Worm (Caenorhabditis elegans): ENCODE measurements around the gene zfp-1.

The zfp-1 gene

ce11 chrIII:8748620-8749019 lies 42.7 kb upstream of the zfp-1 start:
- TF ChIP-seq elt-2 (tag; optimal IDR thresholded peaks at IDR 0.05) (peak; percentile 85), pqm-1 (tag; optimal IDR thresholded peaks at IDR 0.05) (peak; percentile 68), lin-13 (GFP tag; optimal IDR thresholded peaks at IDR 0.05) (no peak), lsy-2 (tag; optimal IDR thresholded peaks at IDR 0.05) (no peak), lin-14 (GFP tag; optimal IDR thresholded peaks at IDR 0.05) (peak; percentile 18), mdl-1 (tag; optimal IDR thresholded peaks at IDR 0.05) (no peak), jun-1 (tag; optimal IDR thresholded peaks at IDR 0.05) (peak; percentile 28), unc-62 (GFP tag; optimal IDR thresholded peaks at IDR 0.05) (no peak), Y116A8C.19 (tag; optimal IDR thresholded peaks at IDR 0.05; ENCODE audit: borderline replicate concordance) (no peak), aly-2 (tag; optimal IDR thresholded peaks at IDR 0.05) (no peak)

- TF ChIP-seq nhr-47 (tag; optimal IDR thresholded peaks at IDR 0.05) (peak; percentile 45), irx-1 (tag; optimal IDR thresholded peaks at IDR 0.05) (peak; percentile 10), unc-130 (tag; optimal IDR thresholded peaks at IDR 0.05) (peak; percentile 45), fos-1 (tag; optimal IDR thresholded peaks at IDR 0.05) (no peak), fkh-10 (GFP tag; optimal IDR thresholded peaks at IDR 0.05) (no peak), lin-35 (GFP tag; optimal IDR thresholded peaks at IDR 0.05) (peak; percentile 27 to 78), snu-23 (GFP tag; optimal IDR thresholded peaks at IDR 0.05) (peak; percentile 67), C16A3.4 (tag; optimal IDR thresholded peaks at IDR 0.05) (peak; percentile 41), hlh-17 (GFP tag; optimal IDR thresholded peaks at IDR 0.05; ENCODE audit: borderline replicate concordance) (no peak), unc-98 (GFP tag; IDR thresholded peaks at IDR 0.05) (no peak), nhr-90 (tag; optimal IDR thresholded peaks at IDR 0.05; ENCODE audit: poor library complexity) (peak; percentile 76), ceh-8 (GFP tag; optimal IDR thresholded peaks at IDR 0.05) (no peak), nhr-11 (tag; optimal IDR thresholded peaks at IDR 0.05) (no peak), ceh-88 (GFP tag; IDR thresholded peaks at IDR 0.05) (no peak), snpc-4 (tag; optimal IDR thresholded peaks at IDR 0.05) (no peak), lsy-2 (tag; optimal IDR thresholded peaks at IDR 0.05) (peak; percentile 18 to 73), dsc-1 (tag; optimal IDR thresholded peaks at IDR 0.05) (no peak), nhr-71 (tag; optimal IDR thresholded peaks at IDR 0.05) (peak; percentile 77), ztf-11 (tag; optimal IDR thresholded peaks at IDR 0.05) (peak in 1 of 2 experiments; percentile 22), pax-3 (tag; optimal IDR thresholded peaks at IDR 0.05) (no peak), C34B4.2 (tag; optimal IDR thresholded peaks at IDR 0.05) (no peak), unc-62 (GFP tag; optimal IDR thresholded peaks at IDR 0.05) (no peak), elt-3 (tag; optimal IDR thresholded peaks at IDR 0.05) (peak in 2 of 6 experiments; percentile 9 to 48), pqm-1 (tag; optimal IDR thresholded peaks at IDR 0.05) (no peak), vab-15 (tag; optimal IDR thresholded peaks at IDR 0.05) (no peak), rnt-1 (tag; optimal IDR thresholded peaks at IDR 0.05) (peak; percentile 12), pag-3 (tag; optimal IDR thresholded peaks at IDR 0.05; ENCODE audit: borderline replicate concordance, insufficient read depth) (no peak), nhr-237 (tag; optimal IDR thresholded peaks at IDR 0.05) (no peak), mab-9 (GFP tag; IDR thresholded peaks at IDR 0.05) (no peak), mef-2 (tag; optimal IDR thresholded peaks at IDR 0.05) (no peak), sup-37 (GFP tag; optimal IDR thresholded peaks at IDR 0.05) (no peak), tlp-1 (tag; optimal IDR thresholded peaks at IDR 0.05) (no peak), dpl-1 (GFP tag; optimal IDR thresholded peaks at IDR 0.05) (peak; percentile 2 to 49 (median 42)), fkh-8 (tag; optimal IDR thresholded peaks at IDR 0.05) (no peak), ets-5 (GFP tag; IDR thresholded peaks at IDR 0.05) (no peak), unc-86 (tag; optimal IDR thresholded peaks at IDR 0.05) (no peak), tbx-2 (tag; optimal IDR thresholded peaks at IDR 0.05) (peak; percentile 81), efl-3 (GFP tag; optimal IDR thresholded peaks at IDR 0.05) (no peak), aly-2 (tag; optimal IDR thresholded peaks at IDR 0.05) (no peak), lin-13 (GFP tag; optimal IDR thresholded peaks at IDR 0.05) (peak; percentile 20), egl-27 (tag; optimal IDR thresholded peaks at IDR 0.05) (no peak), F16B12.6 (tag; optimal IDR thresholded peaks at IDR 0.05) (no peak), ces-1 (GFP tag; optimal IDR thresholded peaks at IDR 0.05) (no peak), blmp-1 (tag; optimal IDR thresholded peaks at IDR 0.05) (peak; percentile 84), aha-1 (tag; optimal IDR thresholded peaks at IDR 0.05) (no peak), Y116A8C.19 (tag; optimal IDR thresholded peaks at IDR 0.05; ENCODE audit: borderline replicate concordance) (no peak)
Measured at ce11 chrIII:8749487-8749886, 41.8 kb upstream of the zfp-1 start, which contains the start of gene sma-2. sma-2 (plus strand) TSS chrIII:8749680.
